Worm (Caenorhabditis elegans) whole organism, early embryonic: ENCODE measurements around the gene srh-204.

Experiments
- ama-1 ChIP-seq: fragments of 150-350 bp; optimal IDR thresholded peaks from 2 replicates; lab custom pipeline; 2014
- ets-7 ChIP-seq: sonication (generic microtip); optimal IDR thresholded peaks from 2 replicates; lab custom pipeline; 2016; ENCODE audit warnings: missing genotype, missing genetic modification characterization, missing compliant biosample characterization
- hmg-4 ChIP-seq: fragments of 200-800 bp; sonication (Bioruptor generic); optimal IDR thresholded peaks from 2 replicates; lab custom pipeline; 2018; ENCODE audit warnings: mild to moderate bottlenecking, missing genetic modification characterization, missing compliant biosample characterization
- scrt-1 ChIP-seq: fragments of 200-800 bp; sonication (Bioruptor generic); IDR thresholded peaks from 2 replicates; pipeline ENCODE4 v1.3.6; 2022; ENCODE audit warnings: missing genetic modification characterization, missing compliant biosample characterization

ce11 chrV:4219342-4219741 is 20.9 kb downstream of the srh-204 start, which contains the start of gene nlp-9:
- TF ChIP-seq ets-7 (no peak), ama-1 (no peak), scrt-1 (GFP tag; lab: Robert Waterston, UW) (no peak), hmg-4 (GFP tag; lab: Kevin White, UChicago) (no peak)
